Worm (Caenorhabditis elegans) whole organism, late embryonic: ENCODE measurements around the gene sri-32.
"Not testable (repeated sequence)": the region's sequence is repeated elsewhere in the genome, so short reads cannot be mapped to it uniquely, and the experiment has no call there.

ENCODE experiments used
- C08G9.2 ChIP-seq: sonication (generic microtip); optimal IDR thresholded peaks from 2 replicates; lab custom pipeline; 2016; ENCODE audit warnings: mild to moderate bottlenecking, missing genetic modification characterization, moderate library complexity, missing compliant biosample characterization
- F13H6.1 ChIP-seq: sonication (generic microtip); optimal IDR thresholded peaks from 2 replicates; lab custom pipeline; 2016; ENCODE audit warnings: missing genetic modification characterization, missing compliant biosample characterization
- K02D7.2 ChIP-seq: sonication (generic microtip); optimal IDR thresholded peaks from 2 replicates; lab custom pipeline; 2017; ENCODE audit warnings: mild to moderate bottlenecking, missing genetic modification characterization, missing compliant biosample characterization
- K09A11.1 ChIP-seq: sonication (generic microtip); optimal IDR thresholded peaks from 2 replicates; lab custom pipeline; 2017; ENCODE audit warnings: antibody characterized with exemption, mild to moderate bottlenecking, missing genetic modification characterization, missing compliant biosample characterization; ENCODE audit not compliant: insufficient read depth
- T23F11.4 ChIP-seq: fragments of 200-800 bp; sonication (Bioruptor generic); optimal IDR thresholded peaks from 2 replicates; lab custom pipeline; 2018; ENCODE audit warnings: mild to moderate bottlenecking, missing genetic modification characterization, missing compliant biosample characterization
- Y22D7AL.16 ChIP-seq: sonication (generic microtip); optimal IDR thresholded peaks from 2 replicates; lab custom pipeline; 2016; ENCODE audit warnings: missing genetic modification characterization, missing compliant biosample characterization
- ahr-1 ChIP-seq: sonication (generic microtip); optimal IDR thresholded peaks from 2 replicates; lab custom pipeline; 2016; ENCODE audit warnings: missing genetic modification characterization, missing compliant biosample characterization
- ama-1 ChIP-seq: fragments of 150-350 bp; optimal IDR thresholded peaks from 2 replicates; lab custom pipeline; 2014
- ceh-14 ChIP-seq: sonication (generic microtip); optimal IDR thresholded peaks from 2 replicates; lab custom pipeline; 2016; ENCODE audit warnings: missing genotype, missing genetic modification characterization, missing compliant biosample characterization
- ceh-2 ChIP-seq: sonication (generic microtip); optimal IDR thresholded peaks from 2 replicates; lab custom pipeline; 2016; ENCODE audit warnings: missing genotype, missing genetic modification characterization, missing compliant biosample characterization
- ceh-22 ChIP-seq: sonication (generic microtip); optimal IDR thresholded peaks from 2 replicates; lab custom pipeline; 2017; ENCODE audit warnings: missing biosample characterization, missing genetic modification characterization
- ceh-45 ChIP-seq: fragments of 200-800 bp; sonication (Bioruptor generic); IDR thresholded peaks from 2 replicates; pipeline ENCODE4 v1.3.6; 2022; ENCODE audit warnings: missing genetic modification reagents, missing genetic modification characterization, missing compliant biosample characterization
- ceh-48 ChIP-seq: sonication (generic microtip); optimal IDR thresholded peaks from 2 replicates; lab custom pipeline; 2016; ENCODE audit warnings: missing genetic modification characterization, inconsistent platforms, missing compliant biosample characterization
- ceh-9 ChIP-seq: sonication (generic microtip); optimal IDR thresholded peaks from 2 replicates; lab custom pipeline; 2016; ENCODE audit warnings: mild to moderate bottlenecking, missing genetic modification characterization, inconsistent platforms, missing compliant biosample characterization
- dve-1 ChIP-seq: sonication (generic microtip); optimal IDR thresholded peaks from 2 replicates; lab custom pipeline; 2017; ENCODE audit warnings: antibody characterized with exemption, mild to moderate bottlenecking, missing genetic modification characterization, missing compliant biosample characterization
- ets-4 ChIP-seq: sonication (generic microtip); optimal IDR thresholded peaks from 2 replicates; lab custom pipeline; 2016; ENCODE audit warnings: missing genetic modification characterization, missing compliant biosample characterization
- fax-1 ChIP-seq: sonication (generic microtip); optimal IDR thresholded peaks from 2 replicates; lab custom pipeline; 2016; ENCODE audit warnings: missing genotype, missing genetic modification characterization, missing compliant biosample characterization
- fkh-10 ChIP-seq: fragments of 150-350 bp; optimal IDR thresholded peaks from 2 replicates; lab custom pipeline; 2014; ENCODE audit warnings: missing biosample characterization, missing genetic modification reagents, missing genetic modification characterization
- fkh-6 ChIP-seq: sonication (generic microtip); optimal IDR thresholded peaks from 2 replicates; lab custom pipeline; 2016; ENCODE audit warnings: missing genetic modification characterization, missing compliant biosample characterization
- hlh-13 ChIP-seq: fragments of 200-800 bp; sonication (Bioruptor generic); optimal IDR thresholded peaks from 2 replicates; lab custom pipeline; 2018; ENCODE audit warnings: mild to moderate bottlenecking, missing genetic modification characterization, missing compliant biosample characterization
- hlh-8 ChIP-seq: sonication (generic microtip); optimal IDR thresholded peaks from 2 replicates; lab custom pipeline; 2016; ENCODE audit warnings: missing genotype, missing genetic modification characterization, missing compliant biosample characterization
- lim-6 ChIP-seq: sonication (generic microtip); optimal IDR thresholded peaks from 2 replicates; lab custom pipeline; 2016; ENCODE audit warnings: missing genetic modification characterization, missing compliant biosample characterization
- lin-11 ChIP-seq: fragments of 200-800 bp; sonication (Bioruptor generic); optimal IDR thresholded peaks from 2 replicates; lab custom pipeline; 2018; ENCODE audit warnings: mild to moderate bottlenecking, missing genetic modification characterization, missing compliant biosample characterization
- madf-2 ChIP-seq: sonication (generic microtip); optimal IDR thresholded peaks from 2 replicates; lab custom pipeline; 2017; ENCODE audit warnings: missing genetic modification characterization, missing compliant biosample characterization
- nfya-1 ChIP-seq: sonication (generic microtip); optimal IDR thresholded peaks from 2 replicates; lab custom pipeline; 2017; ENCODE audit warnings: missing genetic modification characterization, mild to moderate bottlenecking, missing compliant biosample characterization, antibody characterized with exemption, moderate library complexity
- nhr-232 ChIP-seq: sonication (generic microtip); optimal IDR thresholded peaks from 2 replicates; lab custom pipeline; 2016; ENCODE audit warnings: missing genetic modification characterization, missing compliant biosample characterization
- pag-3 ChIP-seq: sonication (generic microtip); optimal IDR thresholded peaks from 2 replicates; lab custom pipeline; 2016; ENCODE audit warnings: missing compliant biosample characterization, missing genetic modification characterization, borderline replicate concordance
- pat-9 ChIP-seq: fragments of 200-800 bp; sonication (Bioruptor generic); optimal IDR thresholded peaks from 2 replicates; lab custom pipeline; 2018; ENCODE audit warnings: mild to moderate bottlenecking, missing genetic modification characterization, moderate library complexity, missing compliant biosample characterization
- pax-1 ChIP-seq: fragments of 150-350 bp; optimal IDR thresholded peaks from 2 replicates; lab custom pipeline; 2014; ENCODE audit warnings: missing biosample characterization, missing genetic modification characterization
- pha-2 ChIP-seq: sonication (generic microtip); optimal IDR thresholded peaks from 2 replicates; lab custom pipeline; 2017; ENCODE audit warnings: mild to moderate bottlenecking, missing genetic modification characterization, missing compliant biosample characterization
- ref-2 ChIP-seq: sonication (generic microtip); optimal IDR thresholded peaks from 2 replicates; lab custom pipeline; 2016; ENCODE audit warnings: missing genetic modification characterization, missing compliant biosample characterization
- rnt-1 ChIP-seq: sonication (generic microtip); optimal IDR thresholded peaks from 2 replicates; lab custom pipeline; 2016; ENCODE audit warnings: missing genetic modification characterization, missing compliant biosample characterization
- sdc-2 ChIP-seq: sonication (generic microtip); optimal IDR thresholded peaks from 2 replicates; lab custom pipeline; 2016; ENCODE audit warnings: missing genotype, missing genetic modification characterization, missing compliant biosample characterization
- syd-9 ChIP-seq: sonication (generic microtip); optimal IDR thresholded peaks from 2 replicates; lab custom pipeline; 2016; ENCODE audit warnings: mild to moderate bottlenecking, missing genetic modification characterization, moderate library complexity, missing compliant biosample characterization
- tbx-2 ChIP-seq: sonication (generic microtip); optimal IDR thresholded peaks from 2 replicates; lab custom pipeline; 2016; ENCODE audit warnings: missing genetic modification characterization, missing compliant biosample characterization
- tbx-7 ChIP-seq: sonication (generic microtip); optimal IDR thresholded peaks from 2 replicates; lab custom pipeline; 2016; ENCODE audit warnings: missing genotype, missing genetic modification characterization, missing compliant biosample characterization
- unc-3 ChIP-seq, 2 experiments: fragments of 200-800 bp in 1 of 2; sonication (Bioruptor generic) in 1 of 2; sonication (generic microtip) in 1 of 2; conservative IDR thresholded peaks in 1 of 2; optimal IDR thresholded peaks in 1 of 2; 2 replicates each; pipeline versions ENCODE4 v1.3.6 to Lab custom; 2016 to 2022; ENCODE audit warnings: missing compliant biosample characterization in 2 of 2, missing genetic modification characterization in 2 of 2, missing genetic modification reagents in 1 of 2
- unc-42 ChIP-seq: sonication (generic microtip); optimal IDR thresholded peaks from 2 replicates; lab custom pipeline; 2016; ENCODE audit warnings: missing genotype, missing genetic modification characterization, missing compliant biosample characterization
- unc-55 ChIP-seq: sonication (generic microtip); optimal IDR thresholded peaks from 2 replicates; lab custom pipeline; 2017; ENCODE audit warnings: missing biosample characterization, missing genetic modification reagents, missing genetic modification characterization
- unc-86 ChIP-seq: sonication (generic microtip); optimal IDR thresholded peaks from 2 replicates; lab custom pipeline; 2016; ENCODE audit warnings: missing genetic modification characterization, missing compliant biosample characterization
- zip-5 ChIP-seq: sonication (generic microtip); optimal IDR thresholded peaks from 2 replicates; lab custom pipeline; 2016; ENCODE audit warnings: missing genetic modification characterization, missing compliant biosample characterization

The sri-32 gene

DNA sequence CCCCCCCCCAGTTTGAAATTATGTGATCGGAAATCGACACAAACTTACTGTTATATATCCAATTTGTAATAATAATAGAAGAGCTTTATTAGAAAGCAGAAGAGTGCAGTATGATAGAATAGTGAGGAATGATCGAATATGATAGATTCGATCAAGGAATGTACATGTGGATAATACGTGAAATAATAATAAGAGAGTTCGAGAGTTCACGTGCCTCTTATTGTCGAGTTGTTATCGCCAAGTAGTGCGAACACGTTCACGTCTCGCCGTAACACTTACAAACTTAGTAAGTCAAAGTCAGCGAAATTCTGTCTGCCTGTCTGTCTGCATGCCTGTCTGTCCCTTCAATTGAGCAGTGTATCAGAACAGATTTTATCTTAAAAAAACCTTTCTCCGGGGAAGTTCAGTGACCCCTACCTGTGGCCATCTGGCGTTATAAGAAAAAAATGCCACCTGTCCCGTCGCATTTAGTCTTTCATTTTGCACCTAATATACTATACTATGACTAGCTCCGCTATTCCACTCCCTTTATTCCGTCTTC is 29.1 kb upstream of the sri-32 start, which contains the start of the genes Y27F2A.6 and Y27F2A.8:
TSS of gene Y27F2A.6 (minus strand) at position 101 of the 541 bp plus-strand sequence.
TSS of gene Y27F2A.8 (plus strand) at position 491 of the 541 bp plus-strand sequence.
- not testable (repeated sequence) for TF ChIP-seq K02D7.2, tbx-7, K09A11.1 (tag; lab: Kevin White, UChicago)

DNA sequence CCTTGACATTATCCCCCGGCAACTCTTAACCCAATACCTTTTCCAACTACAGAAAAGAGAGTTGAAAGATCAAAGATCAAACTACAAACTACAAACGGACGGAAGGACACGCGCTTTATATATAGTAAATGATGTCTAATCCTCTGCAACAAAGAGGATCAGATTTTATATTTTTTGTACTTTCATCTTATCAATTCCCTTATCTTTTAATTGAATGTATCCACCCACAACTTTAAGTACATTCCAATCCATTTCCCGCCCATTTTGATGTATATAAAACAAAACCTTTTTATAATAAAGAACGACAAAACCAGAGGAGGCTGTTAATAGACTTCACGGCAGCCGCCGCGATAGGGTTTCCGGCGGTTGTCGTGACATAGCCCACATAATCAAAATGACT is 23.4 kb upstream of the sri-32 start, which contains the start of gene sri-40:
TSS of gene sri-40 (plus strand) at position 301 of the 400 bp plus-strand sequence.
- not testable (repeated sequence) for TF ChIP-seq unc-42; ceh-48 (tag; lab: Kevin White, UChicago); unc-3 (GFP tag; conservative IDR thresholded peaks at IDR 0.05; lab: Robert Waterston, UW); unc-3 (tag; optimal IDR thresholded peaks at IDR 0.05; lab: Kevin White, UChicago)

DNA sequence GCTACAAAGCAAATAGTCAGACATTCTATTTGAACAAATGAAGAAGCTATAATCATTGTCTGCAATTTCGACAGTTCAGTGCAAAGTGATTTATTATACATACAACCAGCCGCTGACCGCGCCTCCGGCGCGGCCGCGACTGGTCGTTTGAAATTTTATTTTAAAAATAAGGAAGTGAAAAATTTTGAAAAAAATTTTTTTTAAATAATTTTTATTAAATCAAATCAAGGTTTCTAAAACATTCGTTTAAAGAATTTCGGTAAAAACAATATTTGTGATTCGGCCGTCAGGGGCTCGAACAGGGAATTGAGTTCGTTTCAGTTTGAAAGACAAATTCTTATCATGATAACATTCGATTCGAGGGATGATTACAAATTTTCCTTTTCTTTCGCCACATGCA is 17.9 kb upstream of the sri-32 start, which contains the start of gene Y27F2A.10:
TSS of gene Y27F2A.10 (minus strand) at position 101 of the 400 bp plus-strand sequence.
- TF ChIP-seq hlh-13, result no peak
- no peak for TF ChIP-seq unc-55 (GFP tag; lab: Kevin White, UChicago)
- TF ChIP-seq pag-3 (tag; lab: Kevin White, UChicago), result no peak
- no peak for TF ChIP-seq ceh-48 (tag; lab: Kevin White, UChicago)
- TF ChIP-seq ets-4, result no peak
- TF ChIP-seq Y22D7AL.16 (tag; lab: Kevin White, UChicago), result no peak
- no peak for TF ChIP-seq zip-5 (tag; lab: Kevin White, UChicago)
- no peak for TF ChIP-seq ceh-45 (GFP tag; lab: Robert Waterston, UW)
- no peak for TF ChIP-seq sdc-2 (tag; lab: Kevin White, UChicago)
- no peak for TF ChIP-seq ahr-1 (tag; lab: Kevin White, UChicago)
- no peak for TF ChIP-seq ceh-2
- TF ChIP-seq T23F11.4 (GFP tag; lab: Kevin White, UChicago), result no peak
- no peak for TF ChIP-seq hlh-8 (tag; lab: Kevin White, UChicago)
- no peak for TF ChIP-seq syd-9 (tag; lab: Kevin White, UChicago)
- no peak for TF ChIP-seq tbx-2 (tag; lab: Kevin White, UChicago)
- TF ChIP-seq fkh-10 (GFP tag; lab: Kevin White, UChicago), result no peak
- TF ChIP-seq ama-1, result no peak
- no peak for TF ChIP-seq lim-6 (tag; lab: Kevin White, UChicago)
- no peak for TF ChIP-seq pax-1 (tag; lab: Kevin White, UChicago)
- TF ChIP-seq ceh-14 (tag; lab: Kevin White, UChicago), result no peak

DNA sequence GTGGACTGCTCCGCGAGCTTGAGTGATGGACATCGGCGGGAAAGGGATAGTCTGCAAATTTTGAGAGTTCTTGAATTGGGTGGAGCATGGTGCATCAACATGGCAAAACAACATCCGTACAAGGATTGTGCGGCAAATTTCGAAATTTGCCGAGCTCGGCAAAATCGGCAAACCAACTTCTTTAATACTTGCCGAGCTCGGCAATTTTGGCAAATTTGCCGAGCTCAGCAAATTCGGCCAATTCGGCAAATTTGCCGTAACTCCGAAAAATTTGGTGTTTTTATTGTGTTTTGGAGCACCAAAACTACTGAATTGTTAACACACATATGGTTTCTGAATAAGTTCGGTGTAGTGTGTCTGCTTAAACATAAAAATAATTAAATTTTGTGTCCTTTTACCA is 15.8 kb upstream of the sri-32 start, which contains the start of gene fbxc-55:
TSS of gene fbxc-55 (minus strand) at position 101 of the 400 bp plus-strand sequence.
- TF ChIP-seq sdc-2 (tag; lab: Kevin White, UChicago) (no peak), rnt-1 (no peak), madf-2 (tag; lab: Kevin White, UChicago) (no peak), fax-1 (tag; lab: Kevin White, UChicago) (no peak), nfya-1 (no peak), ceh-22 (tag; lab: Kevin White, UChicago) (no peak)

DNA sequence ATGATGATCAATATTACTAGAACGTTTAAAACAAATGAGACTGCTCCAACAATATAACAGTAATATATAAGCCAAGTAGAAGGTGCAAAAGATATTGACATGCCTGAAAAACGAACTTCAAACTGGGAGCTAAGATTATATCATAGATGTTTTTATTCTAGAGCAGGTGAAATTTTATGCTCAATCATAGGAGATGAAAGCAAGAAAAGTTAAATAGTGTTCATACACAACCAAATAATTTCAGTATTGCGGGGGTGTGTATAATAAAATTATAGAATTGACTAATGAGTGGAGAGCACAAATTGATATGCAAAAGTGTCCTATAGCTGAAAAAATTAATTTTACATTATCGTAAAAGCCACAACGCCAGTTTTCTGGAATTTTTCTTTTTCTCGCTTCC is 4.7 kb upstream of the sri-32 start, which contains the start of gene sri-34:
TSS of gene sri-34 (minus strand) at position 101 of the 400 bp plus-strand sequence.
- TF ChIP-seq K02D7.2 (tag; lab: Kevin White, UChicago), result no peak
- no peak for TF ChIP-seq madf-2 (tag; lab: Kevin White, UChicago)
- no peak for TF ChIP-seq ref-2
- TF ChIP-seq C08G9.2 (tag; lab: Kevin White, UChicago), result no peak
- TF ChIP-seq fkh-6, result no peak
- no peak for TF ChIP-seq ceh-9 (tag; lab: Kevin White, UChicago)
- TF ChIP-seq unc-42, result no peak
- no peak for TF ChIP-seq dve-1 (tag; lab: Kevin White, UChicago)
- TF ChIP-seq ceh-48 (tag; lab: Kevin White, UChicago), result no peak
- TF ChIP-seq pat-9, result no peak
- no peak for TF ChIP-seq ets-4
- no peak for TF ChIP-seq F13H6.1 (tag; lab: Kevin White, UChicago)
- no peak for TF ChIP-seq nhr-232 (tag; lab: Kevin White, UChicago)
- no peak for TF ChIP-seq sdc-2 (tag; lab: Kevin White, UChicago)
- no peak for TF ChIP-seq hlh-13
- TF ChIP-seq pha-2 (tag; lab: Kevin White, UChicago), result no peak
- no peak for TF ChIP-seq unc-86 (tag; lab: Kevin White, UChicago)
- TF ChIP-seq K09A11.1 (tag; lab: Kevin White, UChicago), result no peak
- no peak for TF ChIP-seq lin-11 (tag; lab: Kevin White, UChicago)
